Worm (Caenorhabditis elegans) whole organism, L2 larva: ENCODE data around the gene ltd-1.

Experiments
- Y55F3AM.14 ChIP-seq: fragments of 200-800 bp; sonication (Bioruptor generic); optimal IDR thresholded peaks from 2 replicates; lab custom pipeline; 2018; ENCODE audit warnings: mild to moderate bottlenecking, missing genetic modification characterization, missing compliant biosample characterization
- aly-2 ChIP-seq: fragments of 150-350 bp; optimal IDR thresholded peaks from 2 replicates; lab custom pipeline; 2014; ENCODE audit warnings: missing biosample characterization, missing genetic modification characterization
- ama-1 ChIP-seq: fragments of 150-350 bp; optimal IDR thresholded peaks from 2 replicates; lab custom pipeline; 2018; ENCODE audit warnings: inconsistent platforms
- blmp-1 ChIP-seq: sonication (generic microtip); optimal IDR thresholded peaks from 2 replicates; lab custom pipeline; 2017; ENCODE audit warnings: missing genetic modification characterization, mild to moderate bottlenecking, missing compliant biosample characterization, antibody characterized with exemption, moderate library complexity; ENCODE audit not compliant: insufficient read depth
- ceh-82 ChIP-seq: fragments of 150-350 bp; optimal IDR thresholded peaks from 2 replicates; lab custom pipeline; 2014; ENCODE audit warnings: missing biosample characterization, missing genetic modification characterization
- egl-27 ChIP-seq: sonication (generic microtip); optimal IDR thresholded peaks from 3 replicates; lab custom pipeline; 2017; ENCODE audit warnings: missing biosample characterization, missing genetic modification reagents, missing genetic modification characterization
- elt-1 ChIP-seq: fragments of 150-350 bp; optimal IDR thresholded peaks from 2 replicates; lab custom pipeline; 2014; ENCODE audit warnings: missing biosample characterization, missing genetic modification characterization
- lin-39 ChIP-seq: fragments of 150-350 bp; optimal IDR thresholded peaks from 2 replicates; lab custom pipeline; 2014; ENCODE audit warnings: missing biosample characterization, missing genetic modification reagents, missing genetic modification characterization
- mdl-1 ChIP-seq, 2 experiments: fragments of 150-350 bp in 1 of 2; sonication (generic microtip) in 1 of 2; optimal IDR thresholded peaks; 2 replicates each; lab custom pipeline; 2017; ENCODE audit warnings: missing biosample characterization in 2 of 2, missing genetic modification characterization in 2 of 2
- nhr-10 ChIP-seq: sonication (generic microtip); optimal IDR thresholded peaks from 2 replicates; lab custom pipeline; 2017; ENCODE audit warnings: missing biosample characterization, missing genetic modification characterization
- nhr-237 ChIP-seq: fragments of 150-350 bp; optimal IDR thresholded peaks from 2 replicates; lab custom pipeline; 2014; ENCODE audit warnings: missing biosample characterization, missing genetic modification characterization
- skn-1 ChIP-seq: sonication (generic microtip); optimal IDR thresholded peaks from 2 replicates; lab custom pipeline; 2017; ENCODE audit warnings: missing biosample characterization, missing genetic modification characterization
- ztf-11 ChIP-seq: sonication (generic microtip); optimal IDR thresholded peaks from 2 replicates; lab custom pipeline; 2017; ENCODE audit warnings: missing biosample characterization, missing genetic modification characterization
- ztf-4 ChIP-seq: fragments of 150-350 bp; optimal IDR thresholded peaks from 2 replicates; lab custom pipeline; 2014; ENCODE audit warnings: missing biosample characterization, missing genetic modification characterization

ce11 chrII:8128273-8129039, 35.9 kb upstream of the ltd-1 start:
- peak; percentile 6 for TF ChIP-seq blmp-1 (tag; lab: Kevin White, UChicago)
- TF ChIP-seq aly-2: no peak
- no peak for TF ChIP-seq mdl-1 (tag; optimal IDR thresholded peaks at IDR 0.05; lab: Kevin White, UChicago)
- no peak for TF ChIP-seq ztf-11 (tag; lab: Kevin White, UChicago)
- TF ChIP-seq nhr-10 (tag; lab: Kevin White, UChicago): no peak
- no peak for TF ChIP-seq Y55F3AM.14 (GFP tag; lab: Kevin White, UChicago)
- no peak for TF ChIP-seq ama-1 (lab: Kevin White, UChicago)
- no peak for TF ChIP-seq ceh-82
- TF ChIP-seq ztf-4: peak; percentile 45
- peak; percentile 20 for TF ChIP-seq egl-27 (tag; lab: Kevin White, UChicago)
- no peak for TF ChIP-seq skn-1
- TF ChIP-seq nhr-237: no peak
- TF ChIP-seq lin-39 (tag; lab: Kevin White, UChicago): no peak
- no peak for TF ChIP-seq elt-1 (tag; lab: Kevin White, UChicago)
